Fruit fly (Drosophila melanogaster) whole organism, adult: ENCODE measurements around the gene LysD.
"Not testable (repeated sequence)": the region's sequence is repeated elsewhere in the genome, so short reads cannot be mapped to it uniquely, and the experiment has no call there.

ENCODE experiments used
- CG11617 ChIP-seq: fragments of 200-800 bp; sonication (Bioruptor generic); optimal IDR thresholded peaks from 2 replicates; lab custom pipeline; 2017; ENCODE audit warnings: mild to moderate bottlenecking, missing biosample characterization, missing genetic modification reagents, missing genetic modification characterization
- CG12768 ChIP-seq: fragments of 200-800 bp; sonication (Bioruptor generic); optimal IDR thresholded peaks from 2 replicates; lab custom pipeline; 2017; ENCODE audit warnings: missing biosample characterization, missing genetic modification characterization, mild to moderate bottlenecking, moderate library complexity, missing genetic modification reagents
- CG14711 ChIP-seq: fragments of 200-800 bp; sonication (Bioruptor generic); optimal IDR thresholded peaks from 2 replicates; lab custom pipeline; 2018; ENCODE audit warnings: missing biosample characterization, mild to moderate bottlenecking, missing genetic modification characterization, moderate library complexity
- CG1620 ChIP-seq: fragments of 200-800 bp; sonication (Bioruptor generic); optimal IDR thresholded peaks from 2 replicates; lab custom pipeline; 2016; ENCODE audit warnings: missing biosample characterization, missing genetic modification characterization
- CG33017 ChIP-seq: fragments of 200-800 bp; sonication (Bioruptor generic); optimal IDR thresholded peaks from 2 replicates; lab custom pipeline; 2018; ENCODE audit warnings: missing biosample characterization, mild to moderate bottlenecking, missing genetic modification characterization, moderate library complexity
- CG5204 ChIP-seq: fragments of 200-800 bp; sonication (Bioruptor generic); optimal IDR thresholded peaks from 2 replicates; lab custom pipeline; 2016; ENCODE audit warnings: missing biosample characterization, missing genetic modification characterization
- CG7045 ChIP-seq: fragments of 200-800 bp; sonication (Bioruptor generic); optimal IDR thresholded peaks from 2 replicates; lab custom pipeline; 2017; ENCODE audit warnings: missing biosample characterization, mild to moderate bottlenecking, missing genetic modification characterization
- CG7101 ChIP-seq: fragments of 200-800 bp; sonication (Bioruptor generic); optimal IDR thresholded peaks from 2 replicates; lab custom pipeline; 2018; ENCODE audit warnings: missing biosample characterization, mild to moderate bottlenecking, missing genetic modification characterization, moderate library complexity
- Clk ChIP-seq: fragments of 200-800 bp; sonication (Bioruptor generic); optimal IDR thresholded peaks from 2 replicates; lab custom pipeline; 2017; ENCODE audit warnings: missing biosample characterization, missing genetic modification characterization
- Crg-1 ChIP-seq: fragments of 200-800 bp; sonication (Bioruptor generic); optimal IDR thresholded peaks from 2 replicates; lab custom pipeline; 2016; ENCODE audit warnings: missing biosample characterization, missing genetic modification characterization
- Hr96 ChIP-seq: fragments of 200-800 bp; sonication (Bioruptor generic); optimal IDR thresholded peaks from 2 replicates; lab custom pipeline; 2016; ENCODE audit warnings: missing biosample characterization, missing genetic modification characterization
- Mnt ChIP-seq: fragments of 200-800 bp; sonication (Bioruptor generic); optimal IDR thresholded peaks from 2 replicates; lab custom pipeline; 2016; ENCODE audit warnings: missing biosample characterization, mild to moderate bottlenecking, missing genetic modification characterization
- bab1 ChIP-seq: fragments of 200-800 bp; sonication (Bioruptor generic); optimal IDR thresholded peaks from 3 replicates; lab custom pipeline; 2019; ENCODE audit warnings: missing biosample characterization, mild to moderate bottlenecking, missing genetic modification characterization, moderate library complexity
- cic ChIP-seq: fragments of 200-800 bp; sonication (Bioruptor generic); optimal IDR thresholded peaks from 2 replicates; lab custom pipeline; 2017; ENCODE audit warnings: missing biosample characterization, mild to moderate bottlenecking, missing genetic modification characterization, moderate library complexity
- cnc ChIP-seq, 2 experiments: fragments of >200 bp; optimal IDR thresholded peaks; 2 replicates each; lab custom pipeline; 2017
- kay ChIP-seq: fragments of 200-800 bp; sonication (Bioruptor generic); peaks from one replicate; lab custom pipeline; 2016; ENCODE audit warnings: missing biosample characterization, missing genetic modification characterization, borderline replicate concordance
- ovo ChIP-seq: fragments of 200-800 bp; sonication (Bioruptor generic); optimal IDR thresholded peaks from 2 replicates; lab custom pipeline; 2016; ENCODE audit warnings: missing biosample characterization, missing genetic modification characterization
- tj ChIP-seq: fragments of 200-800 bp; sonication (Bioruptor generic); optimal IDR thresholded peaks from 3 replicates; lab custom pipeline; 2017; ENCODE audit warnings: missing biosample characterization, mild to moderate bottlenecking, missing genetic modification characterization, moderate library complexity
- toe ChIP-seq: fragments of 200-800 bp; sonication (Bioruptor generic); optimal IDR thresholded peaks from 2 replicates; lab custom pipeline; 2016; ENCODE audit warnings: missing biosample characterization, missing genetic modification characterization

The LysD gene

dm6 chr3L:1247627-1248295 is 36.8 kb upstream of the LysD start, which contains the start of the genes Psf1 and Sac1:
Gene Psf1, minus strand, starts transcription at chr3L:1247677.
Gene Sac1, plus strand, starts transcription at chr3L:1247817.
- no peak for TF ChIP-seq kay (GFP tag; lab: Kevin White, UChicago)
- peak; percentile 5 for TF ChIP-seq CG7045 (GFP tag; lab: Kevin White, UChicago)
- no peak for TF ChIP-seq CG11617 (GFP tag; lab: Kevin White, UChicago)
- TF ChIP-seq toe (GFP tag; lab: Kevin White, UChicago): peak; percentile 49
- TF ChIP-seq CG14711 (tag; lab: Kevin White, UChicago): peak; percentile 19
- no peak for TF ChIP-seq CG33017 (tag; lab: Kevin White, UChicago)
- peak; percentile 29 for TF ChIP-seq CG1620 (GFP tag; lab: Kevin White, UChicago)
- TF ChIP-seq cnc (optimal IDR thresholded peaks at IDR 0.05; lab: Kevin White, UChicago): no peak
- no peak for TF ChIP-seq bab1 (GFP tag; lab: Kevin White, UChicago)
- TF ChIP-seq Mnt: peak; percentile 20
- TF ChIP-seq CG5204 (GFP tag; lab: Kevin White, UChicago): peak; percentile 30
- TF ChIP-seq CG7101 (tag; lab: Kevin White, UChicago): no peak
- TF ChIP-seq ovo (GFP tag; lab: Kevin White, UChicago): no peak
- TF ChIP-seq Hr96 (GFP tag; lab: Kevin White, UChicago): peak; percentile 55

dm6 chr3L:1246823-1247222 is 35.8 kb upstream of the LysD start, which contains the start of gene CG32318:
Gene CG32318, minus strand, starts transcription at chr3L:1246923.
- not testable (repeated sequence) for TF ChIP-seq CG7045 (GFP tag; lab: Kevin White, UChicago); Hr96 (GFP tag; lab: Kevin White, UChicago); CG33017 (tag; lab: Kevin White, UChicago)

- TF ChIP-seq cnc (optimal IDR thresholded peaks at IDR 0.05; lab: Kevin White, UChicago); tj (GFP tag; lab: Kevin White, UChicago); CG5204 (GFP tag; lab: Kevin White, UChicago): not testable (repeated sequence)
Measured at dm6 chr3L:1245810-1246209, 34.8 kb upstream of the LysD start, which contains the start of gene Klp61F. Gene Klp61F, minus strand, starts transcription at chr3L:1245910.

dm6 chr3L:1238219-1238618 is 27.2 kb upstream of the LysD start, which contains the start of gene CG9192:
Gene CG9192, minus strand, starts transcription at chr3L:1238319.
- no peak for TF ChIP-seq tj (GFP tag; lab: Kevin White, UChicago)
- TF ChIP-seq Crg-1 (GFP tag; lab: Kevin White, UChicago): no peak
- TF ChIP-seq Clk (GFP tag; lab: Kevin White, UChicago): no peak
- no peak for TF ChIP-seq CG14711 (tag; lab: Kevin White, UChicago)
- no peak for TF ChIP-seq cic
- no peak for TF ChIP-seq ovo (GFP tag; lab: Kevin White, UChicago)
- no peak for TF ChIP-seq CG33017 (tag; lab: Kevin White, UChicago)
- no peak for TF ChIP-seq bab1 (GFP tag; lab: Kevin White, UChicago)
- TF ChIP-seq kay (GFP tag; lab: Kevin White, UChicago): no peak
- no peak for TF ChIP-seq toe (GFP tag; lab: Kevin White, UChicago)

- no peak for TF ChIP-seq CG5204 (GFP tag; lab: Kevin White, UChicago)
- TF ChIP-seq ovo (GFP tag; lab: Kevin White, UChicago): no peak
- no peak for TF ChIP-seq bab1 (GFP tag; lab: Kevin White, UChicago)
- no peak for TF ChIP-seq Crg-1 (GFP tag; lab: Kevin White, UChicago)
- TF ChIP-seq CG12768: no peak
- no peak for TF ChIP-seq tj (GFP tag; lab: Kevin White, UChicago)
- no peak for TF ChIP-seq CG11617 (GFP tag; lab: Kevin White, UChicago)
Measured at dm6 chr3L:1235426-1235825, 24.4 kb upstream of the LysD start, which contains the start of gene galene. Gene galene, plus strand, starts transcription at chr3L:1235726.

- TF ChIP-seq CG33017 (tag; lab: Kevin White, UChicago) (no peak), CG7045 (GFP tag; lab: Kevin White, UChicago) (no peak), CG12768 (no peak), CG7101 (tag; lab: Kevin White, UChicago) (no peak), Mnt (no peak), bab1 (GFP tag; lab: Kevin White, UChicago) (no peak), cnc (optimal IDR thresholded peaks at IDR 0.05; lab: Kevin White, UChicago) (no peak), CG5204 (GFP tag; lab: Kevin White, UChicago) (no peak), CG11617 (GFP tag; lab: Kevin White, UChicago) (no peak), kay (GFP tag; lab: Kevin White, UChicago) (no peak), CG14711 (tag; lab: Kevin White, UChicago) (no peak)
Measured at dm6 chr3L:1233830-1234229, 22.8 kb upstream of the LysD start, which contains the start of gene CG33966. Gene CG33966, plus strand, starts transcription at chr3L:1234130.

- TF ChIP-seq Mnt (no peak), CG1620 (GFP tag; lab: Kevin White, UChicago) (no peak), Clk (GFP tag; lab: Kevin White, UChicago) (no peak), toe (GFP tag; lab: Kevin White, UChicago) (no peak)
Measured at dm6 chr3L:1232582-1232981, 21.6 kb upstream of the LysD start, which contains the start of gene CG33965. Gene CG33965, plus strand, starts transcription at chr3L:1232882.
